Fruit fly (Drosophila melanogaster): ENCODE measurements around the gene yip7.

yip7 gene

dm6 chr3L:6082561-6082960 lies 47.5 kb downstream of the yip7 start, which contains the start of gene CG13293 (continued):
- TF ChIP-seq pan (optimal IDR thresholded peaks at IDR 0.05) (no peak), pan (GFP tag; optimal IDR thresholded peaks at IDR 0.05 in 1 of 2, IDR thresholded peaks at IDR 0.05 in 1 of 2) (peak in 1 of 2 experiments; percentile 38), CG18619 (GFP tag; optimal IDR thresholded peaks at IDR 0.05) (no peak), tna (GFP tag; IDR thresholded peaks at IDR 0.05; ENCODE audit: partially characterized antibody) (no peak), Doc3 (GFP tag; IDR thresholded peaks at IDR 0.05; ENCODE audit: partially characterized antibody) (no peak), Vsx1 (GFP tag; optimal IDR thresholded peaks at IDR 0.05) (no peak), CG33557 (GFP tag; optimal IDR thresholded peaks at IDR 0.05) (no peak), CG3995 (GFP tag; optimal IDR thresholded peaks at IDR 0.05) (no peak), CG2889 (GFP tag; IDR thresholded peaks at IDR 0.05) (no peak), yki (optimal IDR thresholded peaks at IDR 0.05) (no peak), ems (GFP tag; optimal IDR thresholded peaks at IDR 0.05) (no peak), schlank (tag; optimal IDR thresholded peaks at IDR 0.05) (no peak), CG6272 (GFP tag; IDR thresholded peaks at IDR 0.05) (no peak), CG12219 (GFP tag; optimal IDR thresholded peaks at IDR 0.05) (no peak), jigr1 (GFP tag; IDR thresholded peaks at IDR 0.05) (no peak), dimm (GFP tag; IDR thresholded peaks at IDR 0.05) (no peak), CG7839 (tag; optimal IDR thresholded peaks at IDR 0.05) (no peak), tap (tag; optimal IDR thresholded peaks at IDR 0.05) (no peak), Fer1 (GFP tag; optimal IDR thresholded peaks at IDR 0.05) (peak; percentile 17), CG30020 (tag; optimal IDR thresholded peaks at IDR 0.05) (no peak), CG7963 (GFP tag; IDR thresholded peaks at IDR 0.05; ENCODE audit: partially characterized antibody) (no peak), tup (GFP tag; optimal IDR thresholded peaks at IDR 0.05) (no peak), peb (GFP tag; IDR thresholded peaks at IDR 0.05) (no peak), Hmr (GFP tag; optimal IDR thresholded peaks at IDR 0.05) (peak; percentile 15), Lpt (GFP tag; optimal IDR thresholded peaks at IDR 0.05) (no peak), crc (GFP tag; optimal IDR thresholded peaks at IDR 0.05) (no peak), CG15514 (GFP tag; optimal IDR thresholded peaks at IDR 0.05) (no peak), unpg (GFP tag; optimal IDR thresholded peaks at IDR 0.05) (no peak), CG1603 (tag; optimal IDR thresholded peaks at IDR 0.05) (peak; percentile 27), chn (GFP tag; optimal IDR thresholded peaks at IDR 0.05) (no peak), lilli (GFP tag; optimal IDR thresholded peaks at IDR 0.05) (no peak), H2.0 (GFP tag; IDR thresholded peaks at IDR 0.05) (no peak), CG2712 (tag; optimal IDR thresholded peaks at IDR 0.05) (no peak), pfk (GFP tag; optimal IDR thresholded peaks at IDR 0.05) (no peak), ham (GFP tag; IDR thresholded peaks at IDR 0.05) (no peak), Atf-2 (GFP tag; optimal IDR thresholded peaks at IDR 0.05) (no peak), CG11093 (GFP tag; IDR thresholded peaks at IDR 0.05) (0 out of 3 replicates have a peak, but pooled peaks have one; percentile 8), CG6683 (GFP tag; optimal IDR thresholded peaks at IDR 0.05) (no peak), vfl (GFP tag; optimal IDR thresholded peaks at IDR 0.05) (no peak), sens (GFP tag) (peak; percentile 62), CG15479 (GFP tag; optimal IDR thresholded peaks at IDR 0.05) (no peak), gcm (GFP tag; optimal IDR thresholded peaks at IDR 0.05) (no peak), CG8290 (GFP tag; optimal IDR thresholded peaks at IDR 0.05) (no peak), CG8290 (tag; optimal IDR thresholded peaks at IDR 0.05) (peak in 1 of 2 experiments; percentile 43), lbe (GFP tag; optimal IDR thresholded peaks at IDR 0.05) (no peak), Sin3A (optimal IDR thresholded peaks at IDR 0.05) (no peak), vvl (GFP tag; IDR thresholded peaks at IDR 0.05) (peak; percentile 32; the same call in 1 of the 2 replicates), aop (GFP tag; IDR thresholded peaks at IDR 0.05) (no peak), CG7357 (GFP tag; IDR thresholded peaks at IDR 0.05) (0 out of 3 replicates have a peak, but pooled peaks have one; percentile 16), slp2 (GFP tag; optimal IDR thresholded peaks at IDR 0.05) (no peak), CG1792 (GFP tag; optimal IDR thresholded peaks at IDR 0.05) (no peak), row (GFP tag; IDR thresholded peaks at IDR 0.05) (peak; percentile 61; the same call in 2 of the 3 replicates), Optix (GFP tag; IDR thresholded peaks at IDR 0.05) (no peak)
